Fruit fly (Drosophila melanogaster) whole organism, embryonic: ENCODE results near the gene CG12118.

Experiments
- Abd-B ChIP-seq: fragments of 200-800 bp; sonication (Bioruptor generic); optimal IDR thresholded peaks from 2 replicates; lab custom pipeline; 2018; ENCODE audit warnings: missing biosample characterization, mild to moderate bottlenecking, missing genetic modification characterization, moderate library complexity
- CG12236 ChIP-seq: fragments of 200-800 bp; sonication (Bioruptor generic); optimal IDR thresholded peaks from 2 replicates; lab custom pipeline; 2016; ENCODE audit warnings: missing biosample characterization, missing genetic modification characterization
- CG12942 ChIP-seq: fragments of 200-800 bp; sonication (Bioruptor generic); optimal IDR thresholded peaks from 3 replicates; lab custom pipeline; 2016; ENCODE audit warnings: missing biosample characterization, missing genetic modification characterization
- CG1647 ChIP-seq: fragments of 200-800 bp; sonication (Bioruptor generic); optimal IDR thresholded peaks from 3 replicates; lab custom pipeline; 2016; ENCODE audit warnings: missing biosample characterization, missing genetic modification characterization
- CG1832 ChIP-seq: fragments of 200-800 bp; sonication (Bioruptor generic); optimal IDR thresholded peaks from 2 replicates; lab custom pipeline; 2017; ENCODE audit warnings: missing biosample characterization, mild to moderate bottlenecking, missing genetic modification characterization, inconsistent platforms
- CG31365 ChIP-seq: fragments of 200-800 bp; sonication (Bioruptor generic); optimal IDR thresholded peaks from 2 replicates; lab custom pipeline; 2018; ENCODE audit warnings: missing biosample characterization, mild to moderate bottlenecking, missing genetic modification characterization
- CG31441 ChIP-seq: fragments of 200-800 bp; sonication (Bioruptor generic); IDR thresholded peaks from 2 replicates; pipeline ENCODE4 v1.3.6; 2022; ENCODE audit warnings: missing biosample characterization, missing genetic modification characterization
- CG3995 ChIP-seq: fragments of 200-800 bp; sonication (Bioruptor generic); optimal IDR thresholded peaks from 3 replicates; lab custom pipeline; 2016; ENCODE audit warnings: missing biosample characterization, missing genetic modification characterization
- CG5245 ChIP-seq: fragments of 200-800 bp; sonication (Bioruptor generic); optimal IDR thresholded peaks from 3 replicates; lab custom pipeline; 2016; ENCODE audit warnings: missing biosample characterization, missing genetic modification characterization
- CG6654 ChIP-seq: fragments of 200-800 bp; sonication (Bioruptor generic); optimal IDR thresholded peaks from 2 replicates; lab custom pipeline; 2017; ENCODE audit warnings: missing biosample characterization, mild to moderate bottlenecking, missing genetic modification characterization
- CG8388 ChIP-seq: fragments of 200-800 bp; sonication (Bioruptor generic); optimal IDR thresholded peaks from 2 replicates; lab custom pipeline; 2019; ENCODE audit warnings: missing biosample characterization, mild to moderate bottlenecking, missing genetic modification characterization, moderate library complexity
- CG9817 ChIP-seq: fragments of 200-800 bp; sonication (Bioruptor generic); optimal IDR thresholded peaks from 2 replicates; lab custom pipeline; 2018; ENCODE audit warnings: missing biosample characterization, mild to moderate bottlenecking, missing genetic modification characterization, moderate library complexity
- CoRest ChIP-seq: fragments of 200-800 bp; sonication (Bioruptor generic); optimal IDR thresholded peaks from 3 replicates; lab custom pipeline; 2018; ENCODE audit warnings: missing biosample characterization, mild to moderate bottlenecking, missing genetic modification characterization, moderate library complexity
- Dip2 ChIP-seq: fragments of 200-800 bp; sonication (Bioruptor generic); IDR thresholded peaks from 2 replicates; pipeline ENCODE4 v1.3.6; 2022; ENCODE audit warnings: missing biosample characterization, missing genetic modification characterization
- HLH4C ChIP-seq: fragments of 200-800 bp; sonication (Bioruptor generic); IDR thresholded peaks from 3 replicates; pipeline ENCODE4 v1.3.6; 2022; ENCODE audit warnings: missing biosample characterization, missing genetic modification characterization; ENCODE audit not compliant: partially characterized antibody
- Lim3 ChIP-seq: fragments of 200-800 bp; sonication (Bioruptor generic); IDR thresholded peaks from 2 replicates; pipeline ENCODE4 v1.3.6; 2022; ENCODE audit warnings: missing biosample characterization, missing genetic modification characterization
- Med ChIP-seq: fragments of 200-800 bp; sonication (Bioruptor generic); peaks from one replicate; lab custom pipeline; 2016; ENCODE audit warnings: missing biosample characterization, missing genetic modification characterization, mild to moderate bottlenecking, inconsistent platforms, moderate library complexity
- Myb ChIP-seq: fragments of 200-800 bp; sonication (Bioruptor generic); optimal IDR thresholded peaks from 2 replicates; lab custom pipeline; 2016; ENCODE audit warnings: missing biosample characterization, missing genetic modification characterization
- NC2α ChIP-seq: fragments of 200-800 bp; sonication (Bioruptor generic); optimal IDR thresholded peaks from 2 replicates; lab custom pipeline; 2016; ENCODE audit warnings: missing biosample characterization, missing genetic modification characterization
- NFAT ChIP-seq: fragments of 200-800 bp; sonication (Bioruptor generic); IDR thresholded peaks from 2 replicates; pipeline ENCODE4 v1.3.6; 2022; ENCODE audit warnings: missing biosample characterization, missing genetic modification characterization
- NfI ChIP-seq: fragments of 200-800 bp; sonication (Bioruptor generic); optimal IDR thresholded peaks from 3 replicates; lab custom pipeline; 2018; ENCODE audit warnings: missing biosample characterization, mild to moderate bottlenecking, missing genetic modification characterization, moderate library complexity
- Sox102F ChIP-seq: fragments of 200-800 bp; sonication (Bioruptor generic); optimal IDR thresholded peaks from 2 replicates; lab custom pipeline; 2018; ENCODE audit warnings: missing biosample characterization, mild to moderate bottlenecking, missing genetic modification characterization, moderate library complexity
- Sry-β ChIP-seq: fragments of 200-800 bp; sonication (Bioruptor generic); optimal IDR thresholded peaks from 2 replicates; lab custom pipeline; 2018; ENCODE audit warnings: missing biosample characterization, mild to moderate bottlenecking, missing genetic modification characterization, moderate library complexity
- Ssrp ChIP-seq: fragments of 200-800 bp; sonication (Bioruptor generic); optimal IDR thresholded peaks from 2 replicates; lab custom pipeline; 2018; ENCODE audit warnings: missing biosample characterization, mild to moderate bottlenecking, missing genetic modification characterization, moderate library complexity
- YL-1 ChIP-seq: fragments of 200-800 bp; sonication (Bioruptor generic); optimal IDR thresholded peaks from 3 replicates; lab custom pipeline; 2017; ENCODE audit warnings: missing biosample characterization, mild to moderate bottlenecking, missing genetic modification characterization
- bowl ChIP-seq: fragments of 200-800 bp; sonication (Bioruptor generic); IDR thresholded peaks from 2 replicates; pipeline ENCODE4 v1.3.6; 2022; ENCODE audit warnings: missing biosample characterization, missing genetic modification characterization
- cad ChIP-seq: fragments of >200 bp; optimal IDR thresholded peaks from 2 replicates; lab custom pipeline; 2017; ENCODE audit warnings: missing biosample characterization, missing genetic modification characterization
- croc ChIP-seq: fragments of 200-800 bp; sonication (Bioruptor generic); conservative IDR thresholded peaks from 3 replicates; pipeline ENCODE4 v1.3.6; 2022; ENCODE audit warnings: missing biosample characterization, missing genetic modification characterization
- danr ChIP-seq: fragments of 200-800 bp; sonication (Bioruptor generic); IDR thresholded peaks from 2 replicates; pipeline ENCODE4 v1.3.6; 2022; ENCODE audit warnings: missing biosample characterization, missing genetic modification characterization
- dm ChIP-seq: fragments of 200-800 bp; sonication (Bioruptor generic); optimal IDR thresholded peaks from 3 replicates; lab custom pipeline; 2016; ENCODE audit warnings: missing biosample characterization, missing genetic modification characterization
- dpn ChIP-seq, 2 experiments: fragments of 200-800 bp; sonication (Bioruptor generic); optimal IDR thresholded peaks; 3 replicates each; lab custom pipeline; 2016; ENCODE audit warnings: missing biosample characterization in 2 of 2, missing genetic modification characterization in 2 of 2
- ftz-f1 ChIP-seq: fragments of 200-800 bp; sonication (Bioruptor generic); optimal IDR thresholded peaks from 2 replicates; lab custom pipeline; 2016; ENCODE audit warnings: missing biosample characterization, missing genetic modification characterization
- gcm ChIP-seq: fragments of 200-800 bp; sonication (Bioruptor generic); optimal IDR thresholded peaks from 2 replicates; lab custom pipeline; 2019; ENCODE audit warnings: missing biosample characterization, mild to moderate bottlenecking, missing genetic modification characterization, moderate library complexity
- gem ChIP-seq: fragments of 200-800 bp; sonication (Bioruptor generic); optimal IDR thresholded peaks from 2 replicates; lab custom pipeline; 2019; ENCODE audit warnings: missing biosample characterization, mild to moderate bottlenecking, missing genetic modification characterization, moderate library complexity
- gfzf ChIP-seq: fragments of 200-800 bp; sonication (Bioruptor generic); optimal IDR thresholded peaks from 2 replicates; lab custom pipeline; 2016; ENCODE audit warnings: missing biosample characterization, mild to moderate bottlenecking, missing genetic modification characterization, moderate library complexity
- gro ChIP-seq: fragments of 200-800 bp; sonication (Bioruptor generic); optimal IDR thresholded peaks from 2 replicates; lab custom pipeline; 2016; ENCODE audit warnings: missing biosample characterization, missing genetic modification characterization
- jumu ChIP-seq: fragments of 200-800 bp; sonication (Bioruptor generic); optimal IDR thresholded peaks from 3 replicates; lab custom pipeline; 2016; ENCODE audit warnings: missing biosample characterization, missing genetic modification characterization
- maf-S ChIP-seq: fragments of 200-800 bp; sonication (Bioruptor generic); optimal IDR thresholded peaks from 2 replicates; lab custom pipeline; 2016; ENCODE audit warnings: missing biosample characterization, missing genetic modification characterization
- mld ChIP-seq: fragments of 200-800 bp; sonication (Bioruptor generic); IDR thresholded peaks from 3 replicates; pipeline ENCODE4 v1.3.6; 2022; ENCODE audit warnings: missing biosample characterization, missing genetic modification characterization; ENCODE audit not compliant: partially characterized antibody
- nerfin-1 ChIP-seq: fragments of 200-800 bp; sonication (Bioruptor generic); optimal IDR thresholded peaks from 3 replicates; lab custom pipeline; 2019; ENCODE audit warnings: missing biosample characterization, mild to moderate bottlenecking, missing genetic modification characterization, moderate library complexity
- nerfin-2 ChIP-seq: fragments of 200-800 bp; sonication (Bioruptor generic); IDR thresholded peaks from 2 replicates; pipeline ENCODE4 v1.3.6; 2022; ENCODE audit warnings: missing biosample characterization, missing genetic modification characterization; ENCODE audit not compliant: partially characterized antibody
- slp2 ChIP-seq: fragments of 200-800 bp; sonication (Bioruptor generic); optimal IDR thresholded peaks from 2 replicates; lab custom pipeline; 2016; ENCODE audit warnings: missing biosample characterization, missing genetic modification characterization
- stwl ChIP-seq: fragments of 200-800 bp; sonication (Bioruptor generic); optimal IDR thresholded peaks from 3 replicates; lab custom pipeline; 2018; ENCODE audit warnings: missing biosample characterization, mild to moderate bottlenecking, missing genetic modification characterization, moderate library complexity
- twi ChIP-seq: fragments of 200-800 bp; optimal IDR thresholded peaks from 2 replicates; lab custom pipeline; 2019; ENCODE audit warnings: missing biosample characterization, mild to moderate bottlenecking, missing genetic modification characterization, moderate library complexity
- wek ChIP-seq: fragments of 200-800 bp; sonication (Bioruptor generic); optimal IDR thresholded peaks from 3 replicates; lab custom pipeline; 2018; ENCODE audit warnings: missing biosample characterization, mild to moderate bottlenecking, missing genetic modification characterization, moderate library complexity

The CG12118 gene

dm6 chrX:9232199-9232598 lies 36.0 kb upstream of the CG12118 start, which contains the start of gene CG12121 (continued):
- no peak for TF ChIP-seq CG12942 (GFP tag; lab: Kevin White, UChicago)
- TF ChIP-seq mld (GFP tag; lab: Robert Waterston, UW) = peak; percentile 57; the same call in 1 of the 3 replicates
- TF ChIP-seq CG3995 (GFP tag; lab: Kevin White, UChicago) = peak; percentile 20
- TF ChIP-seq YL-1 = peak; percentile 39
- no peak for TF ChIP-seq bowl (GFP tag; lab: Robert Waterston, UW)
- TF ChIP-seq maf-S (GFP tag; lab: Kevin White, UChicago) = no peak
- TF ChIP-seq gfzf = peak; percentile 57
- peak; percentile 44 for TF ChIP-seq ftz-f1 (GFP tag; lab: Kevin White, UChicago)
- TF ChIP-seq twi (tag; lab: Kevin White, UChicago) = no peak
- peak; percentile 79 for TF ChIP-seq HLH4C (GFP tag; lab: Robert Waterston, UW)
- peak; percentile 72 for TF ChIP-seq nerfin-2 (GFP tag; lab: Robert Waterston, UW)

DNA sequence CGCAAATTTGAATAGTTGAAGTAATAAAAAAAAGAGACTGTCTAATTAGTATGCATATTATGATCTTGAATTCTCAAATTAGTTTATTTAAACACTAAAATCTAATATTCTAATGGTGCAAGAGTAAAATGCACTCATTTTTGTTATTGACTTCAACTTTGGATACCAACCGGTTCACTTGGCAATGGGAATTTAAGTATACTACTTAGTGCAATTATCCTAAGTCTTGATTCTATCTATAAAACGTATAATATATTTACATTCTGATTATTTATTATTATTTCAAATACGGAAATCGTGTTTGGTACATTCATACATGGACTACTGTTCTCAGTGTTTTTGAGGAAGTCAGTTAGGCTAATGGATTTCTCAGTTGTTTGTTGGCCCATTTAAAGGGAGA lies 30.6 kb upstream of the CG12118 start, which contains the start of gene Gr8a:
TSS of gene Gr8a (plus strand) at position 301 of the 400 bp plus-strand sequence.
- no peak for TF ChIP-seq croc (GFP tag; lab: Robert Waterston, UW)
- TF ChIP-seq jumu = no peak
- no peak for TF ChIP-seq Sry-β (GFP tag; lab: Kevin White, UChicago)
- TF ChIP-seq Sox102F (GFP tag; lab: Kevin White, UChicago) = no peak
- TF ChIP-seq NfI = no peak
- no peak for TF ChIP-seq Abd-B (GFP tag; lab: Kevin White, UChicago)
- no peak for TF ChIP-seq CG6654 (GFP tag; lab: Kevin White, UChicago)
- TF ChIP-seq Med (GFP tag; lab: Kevin White, UChicago) = no peak
- TF ChIP-seq CG9817 (tag; lab: Kevin White, UChicago) = no peak
- TF ChIP-seq CoRest (tag; lab: Kevin White, UChicago) = no peak
- no peak for TF ChIP-seq nerfin-1 (tag; lab: Kevin White, UChicago)
- no peak for TF ChIP-seq gcm
- TF ChIP-seq Myb = no peak
- no peak for TF ChIP-seq Dip2 (GFP tag; lab: Robert Waterston, UW)
- no peak for TF ChIP-seq dpn (GFP tag; optimal IDR thresholded peaks at IDR 0.05; lab: Kevin White, UChicago)
- no peak for TF ChIP-seq stwl (tag; lab: Kevin White, UChicago)
- no peak for TF ChIP-seq gem (tag; lab: Kevin White, UChicago)

dm6 chrX:9225137-9225536 lies 28.9 kb upstream of the CG12118 start, which contains the start of gene CG15370:
Gene CG15370 (plus strand): TSS chrX:9225437.
- no peak for TF ChIP-seq wek (GFP tag; lab: Kevin White, UChicago)
- TF ChIP-seq CG8388 (GFP tag; lab: Kevin White, UChicago) = no peak
- TF ChIP-seq NC2α (GFP tag; lab: Kevin White, UChicago) = no peak
- no peak for TF ChIP-seq Lim3 (GFP tag; lab: Robert Waterston, UW)
- no peak for TF ChIP-seq gcm
- no peak for TF ChIP-seq CG31441 (GFP tag; lab: Robert Waterston, UW)
- no peak for TF ChIP-seq dm (GFP tag; lab: Kevin White, UChicago)
- TF ChIP-seq CG1647 (GFP tag; lab: Kevin White, UChicago) = no peak
- no peak for TF ChIP-seq cad
- no peak for TF ChIP-seq danr (GFP tag; lab: Robert Waterston, UW)
- TF ChIP-seq Ssrp (tag; lab: Kevin White, UChicago) = no peak
- TF ChIP-seq slp2 (GFP tag; lab: Kevin White, UChicago) = no peak
- no peak for TF ChIP-seq CG5245 (GFP tag; lab: Kevin White, UChicago)
- TF ChIP-seq CG12236 (GFP tag; lab: Kevin White, UChicago) = no peak
- no peak for TF ChIP-seq CG31365 (tag; lab: Kevin White, UChicago)
- no peak for TF ChIP-seq gro (GFP tag; lab: Kevin White, UChicago)
- TF ChIP-seq NFAT = no peak
- no peak for TF ChIP-seq croc (GFP tag; lab: Robert Waterston, UW)
- TF ChIP-seq CG1832 (GFP tag; lab: Kevin White, UChicago) = no peak
